Fruit fly (Drosophila melanogaster): ENCODE results near the gene CG12017.

Gene CG12017

dm6 chr3L:3248714-3249663 lies 31.1 kb upstream of the CG12017 start:
- TF ChIP-seq noc (tag; optimal IDR thresholded peaks at IDR 0.05) = peak; percentile 83

- no peak for TF ChIP-seq noc (tag; optimal IDR thresholded peaks at IDR 0.05)
Measured at dm6 chr3L:3249664-3249996, 30.4 kb upstream of the CG12017 start.

dm6 chr3L:3249997-3250774 lies 29.9 kb upstream of the CG12017 start:
- peak; percentile 98 for TF ChIP-seq noc (tag; optimal IDR thresholded peaks at IDR 0.05)

dm6 chr3L:3250922-3251658 lies 28.9 kb upstream of the CG12017 start:
- TF ChIP-seq noc (tag; optimal IDR thresholded peaks at IDR 0.05) = no peak

- no peak for TF ChIP-seq noc (tag; optimal IDR thresholded peaks at IDR 0.05)
Measured at dm6 chr3L:3251659-3252490, 28.2 kb upstream of the CG12017 start.

- no peak for TF ChIP-seq noc (tag; optimal IDR thresholded peaks at IDR 0.05)
Measured at dm6 chr3L:3252884-3253283, 27.2 kb upstream of the CG12017 start.

dm6 chr3L:3253631-3254030 lies 26.4 kb upstream of the CG12017 start:
- no peak for TF ChIP-seq noc (tag; optimal IDR thresholded peaks at IDR 0.05)

- no peak for TF ChIP-seq noc (tag; optimal IDR thresholded peaks at IDR 0.05)
Measured at dm6 chr3L:3257690-3258089, 22.3 kb upstream of the CG12017 start, which contains the start of gene ckd. TSS of gene ckd (plus strand) at chr3L:3257878.

- no peak for TF ChIP-seq noc (tag; optimal IDR thresholded peaks at IDR 0.05)
Measured at dm6 chr3L:3259703-3260102, 20.3 kb upstream of the CG12017 start.

dm6 chr3L:3261642-3262041 lies 18.4 kb upstream of the CG12017 start:
- no peak for TF ChIP-seq noc (tag; optimal IDR thresholded peaks at IDR 0.05)

- TF ChIP-seq noc (tag; optimal IDR thresholded peaks at IDR 0.05) = no peak
Measured at dm6 chr3L:3266306-3266705, 13.7 kb upstream of the CG12017 start.

- TF ChIP-seq noc (tag; optimal IDR thresholded peaks at IDR 0.05) = no peak
Measured at dm6 chr3L:3268161-3268560, 11.9 kb upstream of the CG12017 start, which contains the start of gene CG34265. TSS of gene CG34265 (plus strand) at chr3L:3268461.

dm6 chr3L:3270736-3271135 lies 9.3 kb upstream of the CG12017 start, which contains the start of gene CG14960:
TSS of gene CG14960 (plus strand) at chr3L:3271036.
- TF ChIP-seq noc (tag; optimal IDR thresholded peaks at IDR 0.05) = no peak

- TF ChIP-seq noc (tag; optimal IDR thresholded peaks at IDR 0.05) = no peak
Measured at dm6 chr3L:3274463-3275177, 5.4 kb upstream of the CG12017 start.

Data from whole organism, larva.